Worm (Caenorhabditis elegans): Measurements from ENCODE around the gene kxd-1.

ce11 chrV:7214802-7215201, 6.5 kb upstream of the kxd-1 start, which contains the start of gene soap-1:
- TF ChIP-seq cog-1 (tag; optimal IDR thresholded peaks at IDR 0.05) (no peak), tab-1 (GFP tag; IDR thresholded peaks at IDR 0.05) (no peak), flt-1 (GFP tag; IDR thresholded peaks at IDR 0.05) (no peak), ztf-23 (GFP tag; IDR thresholded peaks at IDR 0.05) (no peak), T22C8.4 (GFP tag; IDR thresholded peaks at IDR 0.05) (no peak), ref-1 (GFP tag; conservative IDR thresholded peaks at IDR 0.05) (no peak), ztf-29 (GFP tag; IDR thresholded peaks at IDR 0.05) (no peak)

All from whole organism, midembryonic.